Worm (Caenorhabditis elegans) whole organism, L4/young adult: ENCODE data around the gene unc-41.

Experiments used
- dao-5 ChIP-seq: sonication (generic microtip); optimal IDR thresholded peaks from 2 replicates; lab custom pipeline; 2016; ENCODE audit warnings: missing genotype, missing genetic modification characterization, moderate library complexity, missing compliant biosample characterization
- him-1 ChIP-seq: sonication (generic microtip); optimal IDR thresholded peaks from 2 replicates; lab custom pipeline; 2016; ENCODE audit warnings: missing genotype, missing genetic modification reagents, missing genetic modification characterization, missing compliant biosample characterization

DNA sequence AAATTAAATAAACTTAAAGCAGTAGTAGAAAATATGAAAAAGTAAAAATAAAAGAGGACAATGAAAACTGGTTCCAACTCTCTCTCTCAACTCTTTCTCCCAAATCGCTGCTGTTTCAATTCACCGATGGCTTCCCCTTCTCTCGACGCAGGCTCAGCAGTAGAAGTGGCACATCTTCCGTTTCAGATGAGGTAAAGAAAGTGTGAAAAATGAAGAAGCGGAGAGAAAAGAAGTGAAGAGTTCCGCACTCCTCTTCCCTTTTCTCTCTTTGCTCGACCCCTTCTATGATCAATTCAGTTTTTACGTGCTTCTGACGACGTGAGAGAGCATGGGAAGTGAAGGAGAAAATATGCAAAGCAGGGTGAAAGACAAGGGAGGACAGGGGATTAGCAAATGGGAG is 1.8 kb downstream of the unc-41 start:
- no peak for TF ChIP-seq dao-5
- peak; percentile 54 for TF ChIP-seq him-1
